Worm (Caenorhabditis elegans): Measurements from ENCODE around the gene gst-19.
"Not testable (repeated sequence)": the region's sequence is repeated elsewhere in the genome, so short reads cannot be mapped to it uniquely, and the experiment has no call there.

Gene gst-19

ce11 chrII:13664993-13665680 is 38.2 kb upstream of the gst-19 start:
- TF ChIP-seq K12H6.12 (tag; optimal IDR thresholded peaks at IDR 0.05), result no peak
- no peak for TF ChIP-seq cebp-1 (GFP tag; IDR thresholded peaks at IDR 0.05)
- peak; percentile 21 for TF ChIP-seq cebp-1 (tag; optimal IDR thresholded peaks at IDR 0.05)
- no peak for TF ChIP-seq snpc-4 (GFP tag; optimal IDR thresholded peaks at IDR 0.05)
- peak; percentile 35 to 75 (median 62) for TF ChIP-seq snpc-4 (tag; optimal IDR thresholded peaks at IDR 0.05)
- peak; percentile 59 for TF ChIP-seq nhr-80 (tag; optimal IDR thresholded peaks at IDR 0.05)

- TF ChIP-seq let-526 (GFP tag; IDR thresholded peaks at IDR 0.05), result no peak
- peak; percentile 19 for TF ChIP-seq lin-40 (tag; optimal IDR thresholded peaks at IDR 0.05)
- TF ChIP-seq somi-1 (GFP tag; optimal IDR thresholded peaks at IDR 0.05), result no peak
- peak; percentile 43 for TF ChIP-seq nhr-80 (tag; optimal IDR thresholded peaks at IDR 0.05)
- no peak for TF ChIP-seq fkh-3 (tag; optimal IDR thresholded peaks at IDR 0.05)
- TF ChIP-seq hmg-1.2 (GFP tag; IDR thresholded peaks at IDR 0.05), result no peak
These were observed 37.5 kb upstream of the gst-19 start for ce11 chrII:13664416-13664815.

DNA sequence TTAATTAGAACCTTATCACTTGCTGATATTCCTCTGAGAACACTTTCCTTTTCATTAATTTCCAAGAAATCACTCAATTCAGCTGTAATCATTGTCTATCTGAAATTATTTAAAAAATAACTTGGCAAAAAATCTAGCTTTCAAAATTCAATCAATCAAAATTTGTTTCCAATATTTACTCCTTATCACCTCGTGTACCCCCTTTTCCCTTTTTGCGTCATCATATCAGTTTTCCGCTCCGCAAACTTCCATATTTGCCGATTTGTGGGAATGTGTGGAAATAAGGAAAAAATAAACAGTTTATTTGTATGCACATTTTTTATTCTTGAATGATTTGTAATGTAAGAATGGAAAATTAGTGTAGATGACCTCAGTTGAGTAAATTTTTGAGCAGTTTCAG is 35.0 kb upstream of the gst-19 start, which contains the start of gene C31C9.6:
TSS of gene C31C9.6 (minus strand) at position 101 of the 400 bp plus-strand sequence.
- TF ChIP-seq F37B4.10 (GFP tag; IDR thresholded peaks at IDR 0.05); T07F8.4 (tag; optimal IDR thresholded peaks at IDR 0.05); unc-130 (GFP tag; optimal IDR thresholded peaks at IDR 0.05): not testable (repeated sequence)

- TF ChIP-seq rpc-1 (optimal IDR thresholded peaks at IDR 0.05), result peak; percentile 22
- peak; percentile 63 for TF ChIP-seq rpc-1 (tag; optimal IDR thresholded peaks at IDR 0.05)
- TF ChIP-seq dox-1 (GFP tag; IDR thresholded peaks at IDR 0.05), result peak; percentile 57
- peak; percentile 64 for TF ChIP-seq D2030.7 (GFP tag; IDR thresholded peaks at IDR 0.05)
- peak; percentile 50 for TF ChIP-seq B0261.1 (tag; optimal IDR thresholded peaks at IDR 0.05)
- TF ChIP-seq lin-26 (GFP tag; IDR thresholded peaks at IDR 0.05), result peak; percentile 96
- peak; percentile 73 for TF ChIP-seq nfyb-1 (GFP tag; IDR thresholded peaks at IDR 0.05)
- 0 out of 2 replicates have a peak, but pooled peaks have one; percentile 64 for TF ChIP-seq cebp-2 (GFP tag; IDR thresholded peaks at IDR 0.05)
- peak; percentile 32; the same call in 1 of the 2 replicates for TF ChIP-seq madf-6 (GFP tag; IDR thresholded peaks at IDR 0.05)
- TF ChIP-seq attf-6 (GFP tag; IDR thresholded peaks at IDR 0.05), result 0 out of 2 replicates have a peak, but pooled peaks have one; percentile 29
- peak; percentile 83 for TF ChIP-seq tbp1 (GFP tag; optimal IDR thresholded peaks at IDR 0.05)
- 0 out of 2 replicates have a peak, but pooled peaks have one; percentile 13 for TF ChIP-seq egrh-3 (GFP tag; IDR thresholded peaks at IDR 0.05)
- TF ChIP-seq hmg-1.2 (GFP tag; IDR thresholded peaks at IDR 0.05), result peak; percentile 56
- TF ChIP-seq pbrm-1 (GFP tag; IDR thresholded peaks at IDR 0.05), result peak; percentile 39; the same call in 1 of the 2 replicates
- TF ChIP-seq ztf-25 (GFP tag; IDR thresholded peaks at IDR 0.05), result peak; percentile 71; the same call in 1 of the 2 replicates
These were observed 31.5 kb upstream of the gst-19 start for ce11 chrII:13658424-13658823.

- not testable (repeated sequence) for TF ChIP-seq snpc-1.1 (tag; optimal IDR thresholded peaks at IDR 0.05; ENCODE audit: insufficient read depth); akir-1 (GFP tag; optimal IDR thresholded peaks at IDR 0.05); ceh-91 (GFP tag; IDR thresholded peaks at IDR 0.05)
These were observed 27.8 kb upstream of the gst-19 start, which contains the start of gene C31C9.9 for ce11 chrII:13654723-13655122. Gene C31C9.9 (plus strand): TSS chrII:13655023.

Data from whole organism, young adult.